Worm (Caenorhabditis elegans) whole organism, young adult: ENCODE results near the gene K09D9.3.
A peak's percentile ranks its signal among the peaks of the same experiment; 100 is the strongest.

Experiments used
- B0019.2 ChIP-seq: fragments of 200-800 bp; sonication (Bioruptor generic); conservative IDR thresholded peaks from 2 replicates; pipeline ENCODE4 v1.3.6; 2022; ENCODE audit warnings: missing genetic modification reagents, missing genetic modification characterization, missing compliant biosample characterization
- B0035.1 ChIP-seq: sonication (generic microtip); optimal IDR thresholded peaks from 2 replicates; lab custom pipeline; 2016; ENCODE audit warnings: missing genetic modification characterization, mild to moderate bottlenecking, missing compliant biosample characterization, missing genotype, missing genetic modification reagents
- F22D6.2 ChIP-seq: sonication (generic microtip); optimal IDR thresholded peaks from 2 replicates; lab custom pipeline; 2016; ENCODE audit warnings: mild to moderate bottlenecking, missing genetic modification characterization, missing compliant biosample characterization
- T26A5.8 ChIP-seq: sonication (generic microtip); optimal IDR thresholded peaks from 2 replicates; lab custom pipeline; 2016; ENCODE audit warnings: missing genetic modification characterization, missing compliant biosample characterization
- Y67H2A.10 ChIP-seq: fragments of 200-800 bp; sonication (Bioruptor generic); conservative IDR thresholded peaks from 2 replicates; pipeline ENCODE4 v1.3.6; 2022; ENCODE audit warnings: missing genetic modification reagents, missing genetic modification characterization, missing compliant biosample characterization
- ama-1 ChIP-seq, 3 experiments: fragments of 150-350 bp in 1 of 3; sonication (generic microtip) in 2 of 3; optimal IDR thresholded peaks; 2 replicates each; lab custom pipeline; 2014 to 2018; ENCODE audit warnings: missing biosample characterization in 2 of 3, missing genetic modification characterization in 2 of 3, missing genetic modification reagents in 2 of 3
- athp-1 ChIP-seq: sonication (generic microtip); optimal IDR thresholded peaks from 2 replicates; lab custom pipeline; 2017; ENCODE audit warnings: mild to moderate bottlenecking, missing genetic modification characterization, missing compliant biosample characterization
- cebp-1 ChIP-seq, 2 experiments: fragments of 200-800 bp in 1 of 2; sonication (Bioruptor generic) in 1 of 2; sonication (generic microtip) in 1 of 2; IDR thresholded peaks in 1 of 2; optimal IDR thresholded peaks in 1 of 2; 2 replicates each; pipeline versions ENCODE4 v1.3.6 to Lab custom; 2017 to 2022; ENCODE audit warnings: missing compliant biosample characterization in 2 of 2, missing genetic modification characterization in 2 of 2, mild to moderate bottlenecking in 1 of 2, missing genetic modification reagents in 1 of 2, moderate library complexity in 1 of 2
- ceh-27 ChIP-seq: fragments of 200-800 bp; sonication (Bioruptor generic); optimal IDR thresholded peaks from 2 replicates; lab custom pipeline; 2018; ENCODE audit warnings: mild to moderate bottlenecking, missing genetic modification characterization, moderate library complexity, missing compliant biosample characterization
- ceh-58 ChIP-seq: fragments of 200-800 bp; sonication (Bioruptor generic); IDR thresholded peaks from 2 replicates; pipeline ENCODE4 v1.3.6; 2022; ENCODE audit warnings: missing genetic modification characterization, missing compliant biosample characterization
- dpl-1 ChIP-seq: fragments of 150-350 bp; optimal IDR thresholded peaks from 2 replicates; lab custom pipeline; 2014; ENCODE audit warnings: missing biosample characterization, missing genetic modification reagents, missing genetic modification characterization
- efl-1 ChIP-seq: fragments of 150-350 bp; optimal IDR thresholded peaks from 2 replicates; lab custom pipeline; 2014; ENCODE audit warnings: missing biosample characterization, missing genetic modification reagents, missing genetic modification characterization
- egl-44 ChIP-seq: fragments of 200-800 bp; sonication (Bioruptor generic); IDR thresholded peaks from 2 replicates; pipeline ENCODE4 v1.3.6; 2022; ENCODE audit warnings: missing genetic modification reagents, missing genetic modification characterization, missing compliant biosample characterization
- ekl-4 ChIP-seq: fragments of 200-800 bp; sonication (Bioruptor generic); IDR thresholded peaks from 2 replicates; pipeline ENCODE4 v1.3.6; 2022; ENCODE audit warnings: missing genetic modification reagents, missing genetic modification characterization, missing compliant biosample characterization
- ets-4 ChIP-seq: fragments of 200-800 bp; sonication (Bioruptor generic); optimal IDR thresholded peaks from 2 replicates; lab custom pipeline; 2018; ENCODE audit warnings: mild to moderate bottlenecking, missing genetic modification characterization, missing compliant biosample characterization
- fkh-3 ChIP-seq: sonication (generic microtip); optimal IDR thresholded peaks from 2 replicates; lab custom pipeline; 2016; ENCODE audit warnings: mild to moderate bottlenecking, missing genetic modification characterization, missing compliant biosample characterization
- him-1 ChIP-seq: sonication (generic microtip); optimal IDR thresholded peaks from 2 replicates; lab custom pipeline; 2016; ENCODE audit warnings: missing genotype, missing genetic modification reagents, missing genetic modification characterization, missing compliant biosample characterization
- hlh-12 ChIP-seq: sonication (generic microtip); optimal IDR thresholded peaks from 2 replicates; lab custom pipeline; 2016; ENCODE audit warnings: missing genetic modification characterization, missing compliant biosample characterization
- hmg-20 ChIP-seq: fragments of 200-800 bp; sonication (Bioruptor generic); IDR thresholded peaks from 2 replicates; pipeline ENCODE4 v1.3.6; 2022; ENCODE audit warnings: missing genetic modification reagents, missing genetic modification characterization, missing compliant biosample characterization
- hsf-1 ChIP-seq: fragments of 200-800 bp; sonication (Bioruptor generic); IDR thresholded peaks from 2 replicates; pipeline ENCODE4 v1.3.6; 2022; ENCODE audit warnings: missing genetic modification reagents, missing genetic modification characterization, missing compliant biosample characterization
- let-526 ChIP-seq: fragments of 200-800 bp; sonication (Bioruptor generic); IDR thresholded peaks from 2 replicates; pipeline ENCODE4 v1.3.6; 2022; ENCODE audit warnings: missing genetic modification reagents, missing genetic modification characterization, missing compliant biosample characterization
- madf-10 ChIP-seq: sonication (generic microtip); optimal IDR thresholded peaks from 2 replicates; lab custom pipeline; 2016; ENCODE audit warnings: mild to moderate bottlenecking, missing genetic modification characterization, missing compliant biosample characterization
- madf-6 ChIP-seq: fragments of 200-800 bp; sonication (Bioruptor generic); IDR thresholded peaks from 2 replicates; pipeline ENCODE4 v1.3.6; 2022; ENCODE audit warnings: missing genetic modification reagents, missing genetic modification characterization, missing compliant biosample characterization
- madf-8 ChIP-seq: fragments of 200-800 bp; sonication (Bioruptor generic); conservative IDR thresholded peaks from 2 replicates; pipeline ENCODE4 v1.3.6; 2022; ENCODE audit warnings: missing genetic modification reagents, missing genetic modification characterization, missing compliant biosample characterization
- nfya-1 ChIP-seq: sonication (generic microtip); optimal IDR thresholded peaks from 2 replicates; lab custom pipeline; 2017; ENCODE audit warnings: antibody characterized with exemption, missing compliant biosample characterization, missing genetic modification characterization, borderline replicate concordance; ENCODE audit not compliant: insufficient read depth
- nfyb-1 ChIP-seq: fragments of 200-800 bp; sonication (Bioruptor generic); IDR thresholded peaks from 2 replicates; pipeline ENCODE4 v1.3.6; 2022; ENCODE audit warnings: missing genetic modification reagents, missing genetic modification characterization, missing compliant biosample characterization
- repo-1 ChIP-seq: sonication (generic microtip); optimal IDR thresholded peaks from 2 replicates; lab custom pipeline; 2017; ENCODE audit warnings: mild to moderate bottlenecking, missing genetic modification characterization, missing compliant biosample characterization
- sea-2 ChIP-seq: fragments of 200-800 bp; sonication (Bioruptor generic); IDR thresholded peaks from 2 replicates; pipeline ENCODE4 v1.3.6; 2022; ENCODE audit warnings: missing genetic modification characterization, missing compliant biosample characterization
- snpc-1.1 ChIP-seq: sonication (generic microtip); optimal IDR thresholded peaks from 2 replicates; lab custom pipeline; 2017; ENCODE audit warnings: missing genetic modification characterization, mild to moderate bottlenecking, missing compliant biosample characterization, antibody characterized with exemption, moderate library complexity, missing genotype, missing genetic modification reagents; ENCODE audit not compliant: insufficient read depth
- snpc-1.3 ChIP-seq: sonication (generic microtip); optimal IDR thresholded peaks from 2 replicates; lab custom pipeline; 2017; ENCODE audit warnings: missing genetic modification characterization, mild to moderate bottlenecking, missing compliant biosample characterization, antibody characterized with exemption, moderate library complexity, missing genotype, missing genetic modification reagents; ENCODE audit not compliant: insufficient read depth
- snpc-4 ChIP-seq, 5 experiments: fragments of 150-350 bp in 1 of 5; sonication (generic microtip) in 4 of 5; optimal IDR thresholded peaks; 2 replicates each; lab custom pipeline; 2014 to 2018; ENCODE audit warnings: missing genetic modification characterization in 5 of 5, missing biosample characterization in 3 of 5, antibody characterized with exemption in 2 of 5, mild to moderate bottlenecking in 2 of 5, missing compliant biosample characterization in 2 of 5, missing genotype in 2 of 5, moderate library complexity in 2 of 5, missing genetic modification reagents in 1 of 5
- tbp1 ChIP-seq: fragments of 200-800 bp; sonication (Bioruptor generic); optimal IDR thresholded peaks from 2 replicates; lab custom pipeline; 2018; ENCODE audit warnings: mild to moderate bottlenecking, missing genetic modification characterization, missing compliant biosample characterization
- tlf-1 ChIP-seq: fragments of 200-800 bp; sonication (Bioruptor generic); optimal IDR thresholded peaks from 2 replicates; lab custom pipeline; 2018; ENCODE audit warnings: mild to moderate bottlenecking, missing genetic modification characterization, missing compliant biosample characterization
- zfh-2 ChIP-seq: fragments of 200-800 bp; sonication (Bioruptor generic); conservative IDR thresholded peaks from 2 replicates; pipeline ENCODE4 v1.3.6; 2022; ENCODE audit warnings: missing genetic modification reagents, missing genetic modification characterization, missing compliant biosample characterization
- ztf-18 ChIP-seq: sonication (generic microtip); optimal IDR thresholded peaks from 2 replicates; lab custom pipeline; 2016; ENCODE audit warnings: missing genotype, mild to moderate bottlenecking, missing genetic modification characterization, missing compliant biosample characterization
- ztf-22 ChIP-seq: fragments of 200-800 bp; sonication (Bioruptor generic); optimal IDR thresholded peaks from 2 replicates; lab custom pipeline; 2018; ENCODE audit warnings: mild to moderate bottlenecking, missing genetic modification characterization, moderate library complexity, missing compliant biosample characterization
- ztf-25 ChIP-seq: fragments of 200-800 bp; sonication (Bioruptor generic); IDR thresholded peaks from 2 replicates; pipeline ENCODE4 v1.3.6; 2022; ENCODE audit warnings: missing genetic modification reagents, missing genetic modification characterization, missing compliant biosample characterization
- ztf-28 ChIP-seq: fragments of 200-800 bp; sonication (Bioruptor generic); IDR thresholded peaks from 2 replicates; pipeline ENCODE4 v1.3.6; 2022; ENCODE audit warnings: missing genetic modification reagents, missing genetic modification characterization, missing compliant biosample characterization

The K09D9.3 gene

DNA sequence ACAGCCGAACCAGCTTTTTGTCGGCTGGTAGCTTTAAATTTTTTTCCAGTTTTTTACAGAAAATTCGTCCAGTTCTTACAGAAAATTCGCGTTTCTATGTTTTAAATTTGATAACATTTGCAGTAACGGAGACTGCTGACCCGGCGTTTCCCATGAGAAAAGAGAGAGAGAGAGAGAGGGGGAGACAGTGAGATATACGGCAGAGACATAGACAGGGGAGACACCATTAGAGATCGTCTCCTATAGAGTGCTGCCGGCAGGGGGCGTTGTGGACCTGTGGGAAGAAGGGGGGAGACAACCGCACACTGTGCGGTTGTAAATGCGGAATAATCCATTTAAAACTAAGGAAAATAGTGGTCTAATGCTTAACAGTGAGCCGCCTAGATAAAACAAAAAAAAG lies 10.3 kb downstream of the K09D9.3 start (continued):
- TF ChIP-seq ekl-4 (no peak), hlh-12 (tag; lab: Kevin White, UChicago) (no peak), dpl-1 (GFP tag; lab: Kevin White, UChicago) (no peak), ztf-28 (GFP tag; lab: Robert Waterston, UW) (no peak), egl-44 (no peak), snpc-1.3 (tag; lab: Kevin White, UChicago) (no peak), tlf-1 (GFP tag; lab: Kevin White, UChicago) (no peak), athp-1 (tag; lab: Kevin White, UChicago) (no peak), Y67H2A.10 (GFP tag; lab: Robert Waterston, UW) (no peak), hmg-20 (GFP tag; lab: Robert Waterston, UW) (no peak), zfh-2 (GFP tag; lab: Robert Waterston, UW) (no peak), efl-1 (GFP tag; lab: Kevin White, UChicago) (no peak), repo-1 (tag; lab: Kevin White, UChicago) (no peak), sea-2 (GFP tag; lab: Robert Waterston, UW) (no peak), madf-10 (tag; lab: Kevin White, UChicago) (no peak), ama-1 (optimal IDR thresholded peaks at IDR 0.05; lab: Kevin White, UChicago) (no peak), ama-1 (GFP tag; optimal IDR thresholded peaks at IDR 0.05; lab: Kevin White, UChicago) (no peak)

DNA sequence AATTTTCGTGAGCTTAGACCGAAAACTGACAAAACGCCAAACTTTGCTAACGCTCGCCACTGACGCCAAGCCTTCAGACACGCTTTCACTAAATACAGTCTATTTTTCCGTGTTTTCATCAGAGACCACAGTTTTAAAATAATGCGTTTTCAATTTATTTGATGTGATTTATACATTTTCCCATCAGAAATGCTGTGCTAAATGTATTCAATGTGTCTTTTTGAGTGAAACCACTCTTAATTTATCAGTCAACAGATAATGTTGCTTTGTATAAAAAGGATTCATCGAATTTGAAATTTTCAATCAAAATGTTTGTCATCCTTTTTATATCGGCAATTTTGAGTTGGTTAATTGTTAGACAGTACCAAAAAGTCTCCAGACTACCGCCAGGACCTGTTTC lies 12.0 kb downstream of the K09D9.3 start, which contains the start of gene cyp-35A4:
Gene cyp-35A4 (plus strand): TSS at position 301 of the 400 bp plus-strand sequence.
- TF ChIP-seq B0019.2 (no peak), him-1 (tag; lab: Kevin White, UChicago) (no peak), T26A5.8 (no peak), B0035.1 (tag; lab: Kevin White, UChicago) (no peak), ztf-22 (no peak), hsf-1 (GFP tag; lab: Robert Waterston, UW) (no peak), ceh-27 (GFP tag; lab: Kevin White, UChicago) (no peak), madf-8 (no peak), tlf-1 (GFP tag; lab: Kevin White, UChicago) (no peak), nfyb-1 (GFP tag; lab: Robert Waterston, UW) (no peak), snpc-1.1 (tag; lab: Kevin White, UChicago) (no peak), madf-6 (GFP tag; lab: Robert Waterston, UW) (no peak), ztf-25 (GFP tag; lab: Robert Waterston, UW) (no peak), tbp1 (GFP tag; lab: Kevin White, UChicago) (no peak), let-526 (GFP tag; lab: Robert Waterston, UW) (no peak), ceh-58 (GFP tag; lab: Robert Waterston, UW) (no peak)

DNA sequence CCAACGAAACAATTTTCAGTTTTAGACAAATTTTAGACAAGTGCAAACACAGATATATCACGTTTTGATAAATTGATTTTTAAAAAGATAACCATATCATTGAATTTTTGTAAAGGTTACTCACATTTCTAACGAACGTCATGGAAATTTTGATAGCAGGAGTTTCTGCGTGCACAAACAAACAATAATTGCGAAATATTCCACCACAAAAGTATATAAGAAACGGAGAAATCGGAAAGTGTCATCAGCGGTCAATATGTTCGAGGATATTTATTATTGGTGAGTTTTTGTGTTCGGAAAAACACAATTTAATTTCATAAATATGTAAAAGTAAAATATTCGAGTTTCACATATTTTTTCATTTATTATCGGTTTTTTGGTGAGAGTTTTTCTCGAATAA lies 15.0 kb downstream of the K09D9.3 start, which contains the start of gene C49G7.7:
Gene C49G7.7 (plus strand): TSS at position 174 of the 400 bp plus-strand sequence.
- TF ChIP-seq cebp-1 (GFP tag; IDR thresholded peaks at IDR 0.05; lab: Robert Waterston, UW) = peak; percentile 19; the same call in 1 of the 2 replicates
- peak; percentile 87 for TF ChIP-seq cebp-1 (tag; optimal IDR thresholded peaks at IDR 0.05; lab: Kevin White, UChicago)
- TF ChIP-seq snpc-4 (GFP tag; optimal IDR thresholded peaks at IDR 0.05; lab: Kevin White, UChicago) = no peak
- no peak for TF ChIP-seq snpc-4 (tag; optimal IDR thresholded peaks at IDR 0.05; lab: Kevin White, UChicago)
- TF ChIP-seq ztf-18 (tag; lab: Kevin White, UChicago) = no peak
- no peak for TF ChIP-seq F22D6.2 (tag; lab: Kevin White, UChicago)
- no peak for TF ChIP-seq fkh-3 (tag; lab: Kevin White, UChicago)
- no peak for TF ChIP-seq nfya-1 (tag; lab: Kevin White, UChicago)
- TF ChIP-seq egl-44 = no peak
- no peak for TF ChIP-seq ets-4 (GFP tag; lab: Kevin White, UChicago)
- TF ChIP-seq, all 124 proteins: peak for 1
